Fruit fly (Drosophila melanogaster) whole organism, embryonic: ENCODE data around the gene CG11670.

ENCODE experiments used
- Atf6 ChIP-seq: fragments of 200-800 bp; sonication (Bioruptor generic); IDR thresholded peaks from 2 replicates; pipeline ENCODE4 v1.3.6; 2022; ENCODE audit warnings: missing biosample characterization, missing genetic modification characterization
- B-H1 ChIP-seq: fragments of 200-800 bp; sonication (Bioruptor generic); IDR thresholded peaks from 3 replicates; pipeline ENCODE4 v1.3.6; 2022; ENCODE audit warnings: missing biosample characterization, missing genetic modification characterization
- B-H2 ChIP-seq: fragments of 200-800 bp; sonication (Bioruptor generic); optimal IDR thresholded peaks from 2 replicates; lab custom pipeline; 2018; ENCODE audit warnings: missing biosample characterization, mild to moderate bottlenecking, missing genetic modification characterization
- C15 ChIP-seq: fragments of 200-800 bp; sonication (Bioruptor generic); IDR thresholded peaks from 3 replicates; pipeline ENCODE4 v1.3.6; 2022; ENCODE audit warnings: missing biosample characterization, missing genetic modification characterization
- CG10654 ChIP-seq: fragments of 200-800 bp; sonication (Bioruptor generic); optimal IDR thresholded peaks from 2 replicates; lab custom pipeline; 2016; ENCODE audit warnings: missing biosample characterization, missing genetic modification characterization
- CG11247 ChIP-seq: fragments of 200-800 bp; sonication (Bioruptor generic); IDR thresholded peaks from 2 replicates; pipeline ENCODE4 v1.3.6; 2022; ENCODE audit warnings: missing biosample characterization, missing genetic modification characterization
- CG14014 ChIP-seq: fragments of 200-800 bp; sonication (Bioruptor generic); IDR thresholded peaks from 2 replicates; pipeline ENCODE4 v1.3.6; 2022; ENCODE audit warnings: missing biosample characterization, missing genetic modification characterization
- CG14441 ChIP-seq: fragments of 200-800 bp; sonication (Bioruptor generic); IDR thresholded peaks from 2 replicates; pipeline ENCODE4 v1.3.6; 2022; ENCODE audit warnings: missing biosample characterization, missing genetic modification characterization
- CG1529 ChIP-seq: fragments of 200-800 bp; sonication (Bioruptor generic); optimal IDR thresholded peaks from 3 replicates; lab custom pipeline; 2018; ENCODE audit warnings: missing biosample characterization, missing genetic modification characterization
- CG16779 ChIP-seq: fragments of 200-800 bp; sonication (Bioruptor generic); IDR thresholded peaks from 2 replicates; pipeline ENCODE4 v1.3.6; 2022; ENCODE audit warnings: missing biosample characterization, missing genetic modification characterization
- CG18262 ChIP-seq: fragments of 200-800 bp; optimal IDR thresholded peaks from 3 replicates; lab custom pipeline; 2019; ENCODE audit warnings: missing biosample characterization, mild to moderate bottlenecking, missing genetic modification characterization, moderate library complexity
- CG2116 ChIP-seq: fragments of 200-800 bp; sonication (Bioruptor generic); optimal IDR thresholded peaks from 3 replicates; lab custom pipeline; 2018; ENCODE audit warnings: missing biosample characterization, mild to moderate bottlenecking, missing genetic modification characterization
- CG31224 ChIP-seq: fragments of 200-800 bp; sonication (Bioruptor generic); IDR thresholded peaks from 2 replicates; pipeline ENCODE4 v1.3.6; 2022; ENCODE audit warnings: missing biosample characterization, missing genetic modification characterization
- CG33213 ChIP-seq: fragments of 200-800 bp; sonication (Bioruptor generic); optimal IDR thresholded peaks from 3 replicates; lab custom pipeline; 2016; ENCODE audit warnings: missing biosample characterization, missing genetic modification characterization
- CG33557 ChIP-seq: fragments of 200-800 bp; sonication (Bioruptor generic); optimal IDR thresholded peaks from 2 replicates; lab custom pipeline; 2019; ENCODE audit warnings: missing biosample characterization, mild to moderate bottlenecking, missing genetic modification characterization, moderate library complexity
- CG4854 ChIP-seq: fragments of 200-800 bp; sonication (Bioruptor generic); optimal IDR thresholded peaks from 2 replicates; lab custom pipeline; 2016; ENCODE audit warnings: missing biosample characterization, missing genetic modification characterization, inconsistent platforms
- CG6254 ChIP-seq: fragments of 200-800 bp; sonication (Bioruptor generic); optimal IDR thresholded peaks from 3 replicates; lab custom pipeline; 2017; ENCODE audit warnings: mild to moderate bottlenecking, missing biosample characterization, missing genetic modification reagents, missing genetic modification characterization
- CG6272 ChIP-seq: fragments of 200-800 bp; sonication (Bioruptor generic); IDR thresholded peaks from 2 replicates; pipeline ENCODE4 v1.3.6; 2022; ENCODE audit warnings: missing biosample characterization, missing genetic modification characterization
- CG8388 ChIP-seq: fragments of 200-800 bp; sonication (Bioruptor generic); optimal IDR thresholded peaks from 2 replicates; lab custom pipeline; 2019; ENCODE audit warnings: missing biosample characterization, mild to moderate bottlenecking, missing genetic modification characterization, moderate library complexity
- CkIIα-i1 ChIP-seq: fragments of 200-800 bp; sonication (Bioruptor generic); IDR thresholded peaks from 2 replicates; pipeline ENCODE4 v1.3.6; 2022; ENCODE audit warnings: missing biosample characterization, missing genetic modification characterization
- CrebB ChIP-seq: fragments of 200-800 bp; sonication (Bioruptor generic); optimal IDR thresholded peaks from 3 replicates; lab custom pipeline; 2018; ENCODE audit warnings: missing biosample characterization, mild to moderate bottlenecking, missing genetic modification characterization
- Dbx ChIP-seq: fragments of 200-800 bp; sonication (Bioruptor generic); IDR thresholded peaks from 3 replicates; pipeline ENCODE4 v1.3.6; 2022; ENCODE audit warnings: missing biosample characterization, missing genetic modification characterization
- Elba2 ChIP-seq: fragments of 200-800 bp; sonication (Bioruptor generic); optimal IDR thresholded peaks from 3 replicates; lab custom pipeline; 2016; ENCODE audit warnings: missing biosample characterization, missing genetic modification characterization
- Gug ChIP-seq: fragments of 200-800 bp; sonication (Bioruptor generic); IDR thresholded peaks from 4 replicates; pipeline ENCODE4 v1.3.6; 2022; ENCODE audit warnings: missing biosample characterization, missing genetic modification characterization
- Hand ChIP-seq: fragments of 200-800 bp; sonication (Bioruptor generic); optimal IDR thresholded peaks from 2 replicates; lab custom pipeline; 2017; ENCODE audit warnings: mild to moderate bottlenecking, missing biosample characterization, missing genetic modification reagents, missing genetic modification characterization
- Meics ChIP-seq: fragments of 200-800 bp; sonication (Bioruptor generic); optimal IDR thresholded peaks from 2 replicates; lab custom pipeline; 2017; ENCODE audit warnings: missing biosample characterization, mild to moderate bottlenecking, missing genetic modification characterization
- Nf-YC ChIP-seq: fragments of 200-800 bp; optimal IDR thresholded peaks from 3 replicates; lab custom pipeline; 2019; ENCODE audit warnings: missing biosample characterization, mild to moderate bottlenecking, missing genetic modification characterization, moderate library complexity
- Oaz ChIP-seq: fragments of 200-800 bp; sonication (Bioruptor generic); IDR thresholded peaks from 2 replicates; pipeline ENCODE4 v1.3.6; 2022; ENCODE audit warnings: missing biosample characterization, missing genetic modification characterization
- PHDP ChIP-seq: fragments of 200-800 bp; sonication (Bioruptor generic); optimal IDR thresholded peaks from 3 replicates; lab custom pipeline; 2018; ENCODE audit warnings: missing biosample characterization, mild to moderate bottlenecking, missing genetic modification characterization, moderate library complexity
- Vsx1 ChIP-seq: fragments of 200-800 bp; sonication (Bioruptor generic); optimal IDR thresholded peaks from 2 replicates; lab custom pipeline; 2017; ENCODE audit warnings: missing biosample characterization, mild to moderate bottlenecking, missing genetic modification characterization, missing genetic modification reagents
- ac ChIP-seq: fragments of 200-800 bp; sonication (Bioruptor generic); optimal IDR thresholded peaks from 3 replicates; lab custom pipeline; 2017; ENCODE audit warnings: missing biosample characterization, mild to moderate bottlenecking, missing genetic modification characterization
- ato ChIP-seq: fragments of 200-800 bp; sonication (Bioruptor generic); IDR thresholded peaks from 2 replicates; pipeline ENCODE4 v1.3.6; 2022; ENCODE audit warnings: missing biosample characterization, missing genetic modification characterization; ENCODE audit not compliant: partially characterized antibody
- dati ChIP-seq: fragments of 200-800 bp; sonication (Bioruptor generic); IDR thresholded peaks from 2 replicates; pipeline ENCODE4 v1.3.6; 2022; ENCODE audit warnings: missing biosample characterization, missing genetic modification characterization
- dimm ChIP-seq: fragments of 200-800 bp; sonication (Bioruptor generic); IDR thresholded peaks from 2 replicates; pipeline ENCODE4 v1.3.6; 2022; ENCODE audit warnings: missing biosample characterization, missing genetic modification characterization
- dpn ChIP-seq, 2 experiments: fragments of 200-800 bp; sonication (Bioruptor generic); optimal IDR thresholded peaks; 3 replicates each; lab custom pipeline; 2016; ENCODE audit warnings: missing biosample characterization in 2 of 2, missing genetic modification characterization in 2 of 2
- emc ChIP-seq: fragments of 200-800 bp; sonication (Bioruptor generic); optimal IDR thresholded peaks from 2 replicates; lab custom pipeline; 2016; ENCODE audit warnings: missing biosample characterization, missing genetic modification characterization
- fd3F ChIP-seq: fragments of 200-800 bp; sonication (Bioruptor generic); optimal IDR thresholded peaks from 2 replicates; lab custom pipeline; 2018; ENCODE audit warnings: missing biosample characterization, mild to moderate bottlenecking, missing genetic modification characterization, moderate library complexity
- gsb ChIP-seq: fragments of 200-800 bp; sonication (Bioruptor generic); IDR thresholded peaks from 2 replicates; pipeline ENCODE4 v1.3.6; 2022; ENCODE audit warnings: missing biosample characterization, missing genetic modification characterization
- hth ChIP-seq: fragments of >200 bp; optimal IDR thresholded peaks from 2 replicates; lab custom pipeline; 2017; ENCODE audit warnings: inconsistent platforms
- inv ChIP-seq: fragments of 200-800 bp; sonication (Bioruptor generic); IDR thresholded peaks from 2 replicates; pipeline ENCODE4 v1.3.6; 2022; ENCODE audit warnings: missing biosample characterization, missing genetic modification characterization; ENCODE audit not compliant: partially characterized antibody
- maf-S ChIP-seq: fragments of 200-800 bp; sonication (Bioruptor generic); optimal IDR thresholded peaks from 2 replicates; lab custom pipeline; 2016; ENCODE audit warnings: missing biosample characterization, missing genetic modification characterization
- pan ChIP-seq, 4 experiments: fragments of >200 bp in 3 of 4; fragments of 200-800 bp in 1 of 4; sonication (Bioruptor generic) in 1 of 4; optimal IDR thresholded peaks in 3 of 4; IDR thresholded peaks in 1 of 4; 2 replicates each; pipeline versions ENCODE4 v1.3.6 to Lab custom; 2017 to 2022; ENCODE audit warnings: missing biosample characterization in 2 of 4, missing genetic modification characterization in 2 of 4, mixed read lengths in 1 of 4
- ro ChIP-seq: fragments of 200-800 bp; sonication (Bioruptor generic); IDR thresholded peaks from 2 replicates; pipeline ENCODE4 v1.3.6; 2022; ENCODE audit warnings: missing biosample characterization, missing genetic modification characterization
- shn ChIP-seq: fragments of 200-800 bp; sonication (Bioruptor generic); optimal IDR thresholded peaks from 3 replicates; lab custom pipeline; 2016; ENCODE audit warnings: missing biosample characterization, missing genetic modification characterization
- sr ChIP-seq: fragments of 200-800 bp; sonication (Bioruptor generic); IDR thresholded peaks from 3 replicates; pipeline ENCODE4 v1.3.6; 2022; ENCODE audit warnings: missing biosample characterization, missing genetic modification characterization
- stc ChIP-seq: fragments of 200-800 bp; sonication (Bioruptor generic); IDR thresholded peaks from 2 replicates; pipeline ENCODE4 v1.3.6; 2022; ENCODE audit warnings: missing biosample characterization, missing genetic modification characterization
- unpg ChIP-seq: fragments of 200-800 bp; sonication (Bioruptor generic); optimal IDR thresholded peaks from 3 replicates; lab custom pipeline; 2018; ENCODE audit warnings: missing biosample characterization, mild to moderate bottlenecking, missing genetic modification characterization, moderate library complexity
- vnd ChIP-seq: fragments of 200-800 bp; sonication (Bioruptor generic); IDR thresholded peaks from 3 replicates; pipeline ENCODE4 v1.3.6; 2022; ENCODE audit warnings: missing biosample characterization, missing genetic modification characterization; ENCODE audit not compliant: partially characterized antibody
- z ChIP-seq: fragments of 200-800 bp; sonication (Bioruptor generic); IDR thresholded peaks from 3 replicates; pipeline ENCODE4 v1.3.6; 2022; ENCODE audit warnings: missing biosample characterization, missing genetic modification characterization
- zen ChIP-seq: fragments of 200-800 bp; sonication (Bioruptor generic); optimal IDR thresholded peaks from 3 replicates; lab custom pipeline; 2018; ENCODE audit warnings: missing biosample characterization, mild to moderate bottlenecking, missing genetic modification characterization, moderate library complexity
- zf30C ChIP-seq: fragments of 200-800 bp; sonication (Bioruptor generic); optimal IDR thresholded peaks from 3 replicates; lab custom pipeline; 2018; ENCODE audit warnings: missing biosample characterization, mild to moderate bottlenecking, missing genetic modification characterization

The CG11670 gene

dm6 chr3R:13051942-13052693 lies 10.3 kb downstream of the CG11670 start, which contains the start of gene pic (continued):
- TF ChIP-seq maf-S (GFP tag; lab: Kevin White, UChicago): no peak
- TF ChIP-seq ro (GFP tag; lab: Robert Waterston, UW): no peak
- no peak for TF ChIP-seq CG18262 (tag; lab: Kevin White, UChicago)
- TF ChIP-seq CG16779: no peak
- TF ChIP-seq inv (GFP tag; lab: Robert Waterston, UW): peak; percentile 65
- no peak for TF ChIP-seq CG11247
- TF ChIP-seq CG1529: no peak
- no peak for TF ChIP-seq dpn (GFP tag; optimal IDR thresholded peaks at IDR 0.05; lab: Kevin White, UChicago)
- TF ChIP-seq pan (optimal IDR thresholded peaks at IDR 0.05; lab: Kevin White, UChicago): no peak
- no peak for TF ChIP-seq pan (GFP tag; optimal IDR thresholded peaks at IDR 0.05 in 1 of 2, IDR thresholded peaks at IDR 0.05 in 1 of 2)
- no peak for TF ChIP-seq Elba2
- TF ChIP-seq vnd (GFP tag; lab: Robert Waterston, UW): peak; percentile 70
- TF ChIP-seq C15: no peak
- TF ChIP-seq hth (lab: Kevin White, UChicago): no peak
- TF ChIP-seq CG14014 (GFP tag; lab: Robert Waterston, UW): no peak
- peak; percentile 56; the same call in 1 of the 2 replicates for TF ChIP-seq stc
- no peak for TF ChIP-seq CG4854 (GFP tag; lab: Kevin White, UChicago)
- TF ChIP-seq ac (GFP tag; lab: Kevin White, UChicago): no peak
- TF ChIP-seq Nf-YC (tag; lab: Kevin White, UChicago): no peak
- TF ChIP-seq PHDP (tag; lab: Kevin White, UChicago): no peak
- TF ChIP-seq CG31224 (GFP tag; lab: Robert Waterston, UW): no peak
- no peak for TF ChIP-seq shn
- no peak for TF ChIP-seq fd3F
- TF ChIP-seq Oaz: no peak
- peak; percentile 24 for TF ChIP-seq zen (tag; lab: Kevin White, UChicago)
- no peak for TF ChIP-seq zf30C (GFP tag; lab: Kevin White, UChicago)
- no peak for TF ChIP-seq Dbx (GFP tag; lab: Robert Waterston, UW)
- peak; percentile 62 for TF ChIP-seq ato (GFP tag; lab: Robert Waterston, UW)
- no peak for TF ChIP-seq Atf6 (GFP tag; lab: Robert Waterston, UW)
- TF ChIP-seq dimm (GFP tag; lab: Robert Waterston, UW): no peak
- no peak for TF ChIP-seq Hand (GFP tag; lab: Kevin White, UChicago)
- no peak for TF ChIP-seq sr (GFP tag; lab: Robert Waterston, UW)
- TF ChIP-seq CG33557 (GFP tag; lab: Kevin White, UChicago): no peak
- TF ChIP-seq CkIIα-i1 (GFP tag; lab: Robert Waterston, UW): no peak
- TF ChIP-seq CG14441 (GFP tag; lab: Robert Waterston, UW): no peak
- TF ChIP-seq unpg (GFP tag; lab: Kevin White, UChicago): no peak
- TF ChIP-seq dati: no peak
- no peak for TF ChIP-seq z (GFP tag; lab: Robert Waterston, UW)
- TF ChIP-seq emc (GFP tag; lab: Kevin White, UChicago): no peak
- no peak for TF ChIP-seq CG6272 (GFP tag; lab: Robert Waterston, UW)
- TF ChIP-seq Gug (GFP tag; lab: Robert Waterston, UW): no peak
- no peak for TF ChIP-seq B-H1
- TF ChIP-seq CG6254 (GFP tag; lab: Kevin White, UChicago): no peak
- no peak for TF ChIP-seq Vsx1 (GFP tag; lab: Kevin White, UChicago)
- no peak for TF ChIP-seq CrebB (tag; lab: Kevin White, UChicago)
- TF ChIP-seq B-H2: no peak
- TF ChIP-seq CG10654: no peak
- TF ChIP-seq CG8388: no peak
- peak; percentile 100 for TF ChIP-seq CG2116 (GFP tag; lab: Kevin White, UChicago)
- TF ChIP-seq CG33213 (GFP tag; lab: Kevin White, UChicago): peak; percentile 37
- TF ChIP-seq gsb (GFP tag; lab: Robert Waterston, UW): no peak
- no peak for TF ChIP-seq Meics
